Worm (Caenorhabditis elegans): ENCODE results near the gene ifp-1.
"Not testable (repeated sequence)": the region's sequence is repeated elsewhere in the genome, so short reads cannot be mapped to it uniquely, and the experiment has no call there.

DNA sequence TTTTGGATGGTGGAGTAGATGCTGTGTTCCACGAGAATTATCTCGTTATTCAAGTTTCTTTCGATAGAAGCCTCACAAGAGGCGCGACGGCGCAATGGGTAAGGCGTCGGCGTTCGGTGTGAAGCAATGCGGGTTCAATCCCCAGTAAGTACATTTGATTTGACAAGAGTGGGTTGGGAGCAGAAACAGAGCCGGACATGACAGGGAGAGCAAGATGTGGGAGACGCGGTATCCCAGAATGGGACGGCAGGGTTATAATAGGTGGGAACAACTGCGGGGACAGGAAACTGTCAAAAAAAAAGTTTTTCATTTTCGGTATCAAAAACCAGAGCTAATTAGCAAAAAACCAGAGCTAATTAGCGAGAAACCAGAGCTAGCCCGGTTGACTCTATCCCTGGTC is 52.8 kb downstream of the ifp-1 start:
- TF ChIP-seq K11D2.4 (GFP tag; IDR thresholded peaks at IDR 0.05); sea-2 (GFP tag; IDR thresholded peaks at IDR 0.05); ceh-100 (GFP tag; IDR thresholded peaks at IDR 0.05); F55B11.4 (tag; optimal IDR thresholded peaks at IDR 0.05; ENCODE audit: borderline replicate concordance, insufficient read depth); snpc-4 (GFP tag; optimal IDR thresholded peaks at IDR 0.05); snpc-4 (tag; optimal IDR thresholded peaks at IDR 0.05); pha-4 (tag; optimal IDR thresholded peaks at IDR 0.05); tlf-1 (GFP tag; optimal IDR thresholded peaks at IDR 0.05); ets-4 (GFP tag; optimal IDR thresholded peaks at IDR 0.05); aptf-2 (GFP tag; conservative IDR thresholded peaks at IDR 0.05): not testable (repeated sequence)
